Fruit fly (Drosophila melanogaster) whole organism, embryonic: Measurements from ENCODE around the gene Zir.
A peak's percentile ranks its signal among the peaks of the same experiment; 100 is the strongest.

ENCODE experiments used
- Aef1 ChIP-seq: fragments of 200-800 bp; sonication (Bioruptor generic); IDR thresholded peaks from 3 replicates; pipeline ENCODE4 v1.3.6; 2022; ENCODE audit warnings: missing biosample characterization, missing genetic modification characterization
- B-H2 ChIP-seq: fragments of 200-800 bp; sonication (Bioruptor generic); optimal IDR thresholded peaks from 2 replicates; lab custom pipeline; 2018; ENCODE audit warnings: missing biosample characterization, mild to moderate bottlenecking, missing genetic modification characterization
- Blimp-1 ChIP-seq: fragments of 200-800 bp; sonication (Bioruptor generic); optimal IDR thresholded peaks from 3 replicates; lab custom pipeline; 2018; ENCODE audit warnings: missing biosample characterization, missing genetic modification characterization, mild to moderate bottlenecking, moderate library complexity, missing genetic modification reagents
- Bteb2 ChIP-seq: fragments of 200-800 bp; sonication (Bioruptor generic); optimal IDR thresholded peaks from 2 replicates; lab custom pipeline; 2016; ENCODE audit warnings: missing biosample characterization, missing genetic modification characterization
- C15 ChIP-seq: fragments of 200-800 bp; sonication (Bioruptor generic); IDR thresholded peaks from 3 replicates; pipeline ENCODE4 v1.3.6; 2022; ENCODE audit warnings: missing biosample characterization, missing genetic modification characterization
- CG11560 ChIP-seq: fragments of 200-800 bp; sonication (Bioruptor generic); IDR thresholded peaks from 3 replicates; pipeline ENCODE4 v1.3.6; 2022; ENCODE audit warnings: missing biosample characterization, missing genetic modification characterization
- CG14014 ChIP-seq: fragments of 200-800 bp; sonication (Bioruptor generic); IDR thresholded peaks from 2 replicates; pipeline ENCODE4 v1.3.6; 2022; ENCODE audit warnings: missing biosample characterization, missing genetic modification characterization
- CG14050 ChIP-seq: fragments of 200-800 bp; sonication (Bioruptor generic); IDR thresholded peaks from 3 replicates; pipeline ENCODE4 v1.3.6; 2022; ENCODE audit warnings: missing biosample characterization, missing genetic modification characterization
- CG17802 ChIP-seq: fragments of 200-800 bp; sonication (Bioruptor generic); optimal IDR thresholded peaks from 2 replicates; lab custom pipeline; 2018; ENCODE audit warnings: missing biosample characterization, mild to moderate bottlenecking, missing genetic modification characterization, moderate library complexity
- CG18476 ChIP-seq: fragments of 200-800 bp; sonication (Bioruptor generic); optimal IDR thresholded peaks from 2 replicates; lab custom pipeline; 2016; ENCODE audit warnings: missing biosample characterization, mild to moderate bottlenecking, missing genetic modification characterization
- CG18599 ChIP-seq: fragments of 200-800 bp; sonication (Bioruptor generic); optimal IDR thresholded peaks from 3 replicates; lab custom pipeline; 2017; ENCODE audit warnings: missing biosample characterization, missing genetic modification characterization, mild to moderate bottlenecking, moderate library complexity, missing genetic modification reagents
- CG2199 ChIP-seq: fragments of 200-800 bp; sonication (Bioruptor generic); IDR thresholded peaks from 3 replicates; pipeline ENCODE4 v1.3.6; 2022; ENCODE audit warnings: missing biosample characterization, missing genetic modification characterization
- CG30020 ChIP-seq: fragments of 200-800 bp; optimal IDR thresholded peaks from 2 replicates; lab custom pipeline; 2019; ENCODE audit warnings: missing biosample characterization, mild to moderate bottlenecking, missing genetic modification characterization, moderate library complexity
- CG31365 ChIP-seq: fragments of 200-800 bp; sonication (Bioruptor generic); optimal IDR thresholded peaks from 2 replicates; lab custom pipeline; 2018; ENCODE audit warnings: missing biosample characterization, mild to moderate bottlenecking, missing genetic modification characterization
- CG32532 ChIP-seq: fragments of 200-800 bp; sonication (Bioruptor generic); IDR thresholded peaks from 2 replicates; pipeline ENCODE4 v1.3.6; 2022; ENCODE audit warnings: missing biosample characterization, missing genetic modification characterization
- CG3995 ChIP-seq: fragments of 200-800 bp; sonication (Bioruptor generic); optimal IDR thresholded peaks from 3 replicates; lab custom pipeline; 2016; ENCODE audit warnings: missing biosample characterization, missing genetic modification characterization
- CG6654 ChIP-seq: fragments of 200-800 bp; sonication (Bioruptor generic); optimal IDR thresholded peaks from 2 replicates; lab custom pipeline; 2017; ENCODE audit warnings: missing biosample characterization, mild to moderate bottlenecking, missing genetic modification characterization
- CG6683 ChIP-seq: fragments of 200-800 bp; sonication (Bioruptor generic); optimal IDR thresholded peaks from 2 replicates; lab custom pipeline; 2017; ENCODE audit warnings: missing biosample characterization, mild to moderate bottlenecking, missing genetic modification characterization, missing genetic modification reagents
- CG6854 ChIP-seq: fragments of 200-800 bp; sonication (Bioruptor generic); optimal IDR thresholded peaks from 3 replicates; lab custom pipeline; 2017; ENCODE audit warnings: missing biosample characterization, mild to moderate bottlenecking, missing genetic modification characterization
- CG7271 ChIP-seq: fragments of 200-800 bp; sonication (Bioruptor generic); optimal IDR thresholded peaks from 2 replicates; lab custom pipeline; 2018; ENCODE audit warnings: missing biosample characterization, mild to moderate bottlenecking, missing genetic modification characterization, moderate library complexity
- CG7786 ChIP-seq: fragments of 200-800 bp; sonication (Bioruptor generic); optimal IDR thresholded peaks from 2 replicates; lab custom pipeline; 2016; ENCODE audit warnings: missing biosample characterization, missing genetic modification characterization
- Ets97D ChIP-seq: fragments of 200-800 bp; sonication (Bioruptor generic); optimal IDR thresholded peaks from 3 replicates; lab custom pipeline; 2016; ENCODE audit warnings: missing biosample characterization, missing genetic modification characterization
- HLH54F ChIP-seq: fragments of 200-800 bp; sonication (Bioruptor generic); optimal IDR thresholded peaks from 3 replicates; lab custom pipeline; 2016; ENCODE audit warnings: missing biosample characterization, missing genetic modification characterization
- Med ChIP-seq: fragments of 200-800 bp; sonication (Bioruptor generic); peaks from one replicate; lab custom pipeline; 2016; ENCODE audit warnings: missing biosample characterization, missing genetic modification characterization, mild to moderate bottlenecking, inconsistent platforms, moderate library complexity
- Nf-YB ChIP-seq: fragments of 200-800 bp; sonication (Bioruptor generic); optimal IDR thresholded peaks from 3 replicates; lab custom pipeline; 2019; ENCODE audit warnings: missing biosample characterization, mild to moderate bottlenecking, missing genetic modification characterization, moderate library complexity
- Rx ChIP-seq: fragments of 200-800 bp; sonication (Bioruptor generic); IDR thresholded peaks from 2 replicates; pipeline ENCODE4 v1.3.6; 2022; ENCODE audit warnings: missing biosample characterization, missing genetic modification characterization
- Six4 ChIP-seq: fragments of 200-800 bp; sonication (Bioruptor generic); optimal IDR thresholded peaks from 2 replicates; lab custom pipeline; 2016; ENCODE audit warnings: missing biosample characterization, missing genetic modification characterization
- Sox100B ChIP-seq: fragments of 200-800 bp; sonication (Bioruptor generic); optimal IDR thresholded peaks from 3 replicates; lab custom pipeline; 2018; ENCODE audit warnings: missing biosample characterization, mild to moderate bottlenecking, missing genetic modification characterization
- Spps ChIP-seq: fragments of 200-800 bp; sonication (Bioruptor generic); optimal IDR thresholded peaks from 2 replicates; lab custom pipeline; 2018; ENCODE audit warnings: missing biosample characterization, mild to moderate bottlenecking, missing genetic modification characterization
- TFAM ChIP-seq: fragments of 200-800 bp; sonication (Bioruptor generic); optimal IDR thresholded peaks from 2 replicates; lab custom pipeline; 2017; ENCODE audit warnings: missing biosample characterization, missing genetic modification characterization, inconsistent platforms
- ash1 ChIP-seq: fragments of 200-800 bp; sonication (Bioruptor generic); optimal IDR thresholded peaks from 2 replicates; lab custom pipeline; 2018; ENCODE audit warnings: missing biosample characterization, mild to moderate bottlenecking, missing genetic modification characterization
- bbx ChIP-seq: fragments of 200-800 bp; sonication (Bioruptor generic); IDR thresholded peaks from 2 replicates; pipeline ENCODE4 v1.3.6; 2022; ENCODE audit warnings: missing biosample characterization, missing genetic modification characterization; ENCODE audit not compliant: partially characterized antibody
- bcd ChIP-seq: fragments of 200-800 bp; sonication (Bioruptor generic); optimal IDR thresholded peaks from 2 replicates; lab custom pipeline; 2017; ENCODE audit warnings: missing biosample characterization, mild to moderate bottlenecking, missing genetic modification characterization
- esg ChIP-seq: fragments of 200-800 bp; sonication (Bioruptor generic); conservative IDR thresholded peaks from 2 replicates; pipeline ENCODE4 v1.3.6; 2022; ENCODE audit warnings: missing biosample characterization, missing genetic modification characterization
- exex ChIP-seq: fragments of 200-800 bp; sonication (Bioruptor generic); optimal IDR thresholded peaks from 4 replicates; lab custom pipeline; 2018; ENCODE audit warnings: missing biosample characterization, mild to moderate bottlenecking, missing genetic modification characterization, moderate library complexity
- ham ChIP-seq: fragments of 200-800 bp; sonication (Bioruptor generic); IDR thresholded peaks from 2 replicates; pipeline ENCODE4 v1.3.6; 2022; ENCODE audit warnings: missing biosample characterization, missing genetic modification characterization
- hkb ChIP-seq, 2 experiments: fragments of 200-800 bp in 1 of 2; fragments of >200 bp in 1 of 2; sonication (Bioruptor generic) in 1 of 2; IDR thresholded peaks in 1 of 2; optimal IDR thresholded peaks in 1 of 2; 2 replicates each; pipeline versions ENCODE4 v1.3.6 to Lab custom; 2017 to 2022; ENCODE audit warnings: missing biosample characterization in 1 of 2, missing genetic modification characterization in 1 of 2
- klu ChIP-seq: fragments of 200-800 bp; sonication (Bioruptor generic); IDR thresholded peaks from 2 replicates; pipeline ENCODE4 v1.3.6; 2022; ENCODE audit warnings: missing biosample characterization, missing genetic modification characterization
- maf-S ChIP-seq: fragments of 200-800 bp; sonication (Bioruptor generic); optimal IDR thresholded peaks from 2 replicates; lab custom pipeline; 2016; ENCODE audit warnings: missing biosample characterization, missing genetic modification characterization
- nau ChIP-seq: fragments of 200-800 bp; sonication (Bioruptor generic); optimal IDR thresholded peaks from 3 replicates; lab custom pipeline; 2017; ENCODE audit warnings: missing biosample characterization, mild to moderate bottlenecking, missing genetic modification characterization, missing genetic modification reagents
- nom ChIP-seq: fragments of 200-800 bp; sonication (Bioruptor generic); optimal IDR thresholded peaks from 2 replicates; lab custom pipeline; 2017; ENCODE audit warnings: missing biosample characterization, missing genetic modification characterization, mild to moderate bottlenecking, moderate library complexity, missing genetic modification reagents
- pum ChIP-seq: fragments of 200-800 bp; sonication (Bioruptor generic); optimal IDR thresholded peaks from 2 replicates; lab custom pipeline; 2016; ENCODE audit warnings: missing biosample characterization, missing genetic modification characterization
- ro ChIP-seq: fragments of 200-800 bp; sonication (Bioruptor generic); IDR thresholded peaks from 2 replicates; pipeline ENCODE4 v1.3.6; 2022; ENCODE audit warnings: missing biosample characterization, missing genetic modification characterization
- so ChIP-seq: fragments of 200-800 bp; sonication (Bioruptor generic); IDR thresholded peaks from 3 replicates; pipeline ENCODE4 v1.3.6; 2022; ENCODE audit warnings: missing biosample characterization, missing genetic modification characterization
- sob ChIP-seq: fragments of 200-800 bp; sonication (Bioruptor generic); IDR thresholded peaks from 2 replicates; pipeline ENCODE4 v1.3.6; 2022; ENCODE audit warnings: missing biosample characterization, missing genetic modification characterization
- sqz ChIP-seq: fragments of 200-800 bp; sonication (Bioruptor generic); optimal IDR thresholded peaks from 3 replicates; lab custom pipeline; 2018; ENCODE audit warnings: missing biosample characterization, mild to moderate bottlenecking, missing genetic modification characterization
- sug ChIP-seq: fragments of 200-800 bp; optimal IDR thresholded peaks from 2 replicates; lab custom pipeline; 2019; ENCODE audit warnings: missing biosample characterization, mild to moderate bottlenecking, missing genetic modification characterization, moderate library complexity
- twi ChIP-seq: fragments of 200-800 bp; optimal IDR thresholded peaks from 2 replicates; lab custom pipeline; 2019; ENCODE audit warnings: missing biosample characterization, mild to moderate bottlenecking, missing genetic modification characterization, moderate library complexity
- vfl ChIP-seq: fragments of 200-800 bp; sonication (Bioruptor generic); optimal IDR thresholded peaks from 2 replicates; lab custom pipeline; 2016; ENCODE audit warnings: missing biosample characterization, missing genetic modification characterization

Zir gene

DNA sequence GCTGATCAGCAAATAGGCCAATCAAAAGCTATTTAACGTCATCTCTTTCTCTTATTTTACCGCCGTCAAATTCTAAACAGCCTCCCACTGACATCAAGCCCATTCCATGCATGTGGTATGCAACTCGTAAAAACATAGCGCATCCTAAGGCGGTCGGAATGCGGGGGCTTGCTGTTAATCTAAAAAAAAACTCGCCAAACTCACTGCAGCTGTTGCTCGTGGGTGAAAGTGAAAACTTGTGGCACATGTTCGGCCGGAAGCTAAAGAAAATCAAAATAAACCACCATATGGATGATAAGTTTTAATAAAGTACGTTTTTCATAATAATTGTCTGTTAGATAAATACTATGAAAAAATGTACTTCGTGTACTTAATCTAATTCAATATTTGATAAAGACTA is 443 bp upstream of the Zir start:
- TF ChIP-seq hkb (optimal IDR thresholded peaks at IDR 0.05; lab: Kevin White, UChicago) (no peak), hkb (GFP tag; IDR thresholded peaks at IDR 0.05; lab: Robert Waterston, UW) (0 out of 2 replicates have a peak, but pooled peaks have one; percentile 8), nau (GFP tag; lab: Kevin White, UChicago) (peak; percentile 70), twi (tag; lab: Kevin White, UChicago) (peak; percentile 11), Nf-YB (GFP tag; lab: Kevin White, UChicago) (peak; percentile 63), CG14050 (no peak), CG7786 (GFP tag; lab: Kevin White, UChicago) (no peak), CG2199 (0 out of 3 replicates have a peak, but pooled peaks have one; percentile 21), Blimp-1 (peak; percentile 86), bbx (GFP tag; lab: Robert Waterston, UW) (peak; percentile 10; the same call in 1 of the 2 replicates)
- TF ChIP-seq, all 482 proteins: peak for 7

DNA sequence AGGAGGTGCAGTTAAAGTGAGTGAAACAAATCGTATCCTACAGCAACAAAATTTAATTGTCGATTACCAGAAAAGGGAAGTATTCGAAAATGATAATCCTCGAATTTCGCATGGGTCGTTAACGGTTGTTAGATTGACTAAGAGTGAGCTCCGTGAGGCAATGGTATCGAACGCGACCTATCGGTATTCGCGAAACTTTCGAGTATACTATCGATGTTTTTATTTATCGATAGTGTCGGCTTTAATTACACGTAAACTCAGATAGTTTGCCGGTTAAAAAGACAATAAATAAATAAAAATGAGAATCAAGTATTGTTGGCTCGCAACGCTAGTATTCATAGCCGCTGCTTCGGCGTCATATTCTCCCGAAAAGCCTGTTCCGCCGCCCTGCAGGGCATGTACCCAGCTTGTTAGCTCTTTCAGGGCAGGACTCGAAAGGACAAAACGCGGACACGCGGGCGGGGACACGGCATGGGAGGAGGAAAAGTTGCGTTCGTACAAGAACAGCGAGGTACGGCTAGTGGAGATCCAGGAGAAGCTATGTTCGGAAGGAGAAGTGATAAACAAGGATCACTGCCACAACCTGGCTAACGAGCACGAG is 7.7 kb downstream of the Zir start, which contains the start of gene Creld:
Gene Creld, plus strand, starts transcription at position 220 of the 601 bp plus-strand sequence.
- peak; percentile 56 for TF ChIP-seq CG3995 (GFP tag; lab: Kevin White, UChicago)
- TF ChIP-seq Sox100B (GFP tag; lab: Kevin White, UChicago) = no peak
- peak; percentile 86 for TF ChIP-seq Med
- TF ChIP-seq CG6654 (GFP tag; lab: Kevin White, UChicago) = no peak
- TF ChIP-seq vfl (GFP tag; lab: Kevin White, UChicago) = peak; percentile 23
- TF ChIP-seq nom (GFP tag; lab: Kevin White, UChicago) = no peak
- TF ChIP-seq exex = no peak
- TF ChIP-seq esg (GFP tag; lab: Robert Waterston, UW) = no peak
- TF ChIP-seq CG17802 (tag; lab: Kevin White, UChicago) = no peak
- no peak for TF ChIP-seq C15 (GFP tag; lab: Robert Waterston, UW)
- TF ChIP-seq so (GFP tag; lab: Robert Waterston, UW) = no peak
- no peak for TF ChIP-seq maf-S
- no peak for TF ChIP-seq Aef1 (GFP tag; lab: Robert Waterston, UW)
- TF ChIP-seq ash1 (GFP tag; lab: Kevin White, UChicago) = no peak
- peak; percentile 36 for TF ChIP-seq B-H2
- TF ChIP-seq pum = no peak
- TF ChIP-seq Rx (GFP tag; lab: Robert Waterston, UW) = no peak
- TF ChIP-seq bcd (GFP tag; lab: Kevin White, UChicago) = no peak
- TF ChIP-seq sob (GFP tag; lab: Robert Waterston, UW) = peak; percentile 51; the same call in 1 of the 2 replicates
- TF ChIP-seq CG30020 (tag; lab: Kevin White, UChicago) = peak; percentile 22
- TF ChIP-seq CG7271 (tag; lab: Kevin White, UChicago) = no peak
- no peak for TF ChIP-seq Bteb2 (GFP tag; lab: Kevin White, UChicago)
- TF ChIP-seq sug (tag; lab: Kevin White, UChicago) = no peak
- TF ChIP-seq ham = no peak
- TF ChIP-seq HLH54F = no peak
- no peak for TF ChIP-seq CG6683 (GFP tag; lab: Kevin White, UChicago)
- no peak for TF ChIP-seq CG32532
- no peak for TF ChIP-seq klu (GFP tag; lab: Robert Waterston, UW)
- peak; percentile 75 for TF ChIP-seq Ets97D (GFP tag; lab: Kevin White, UChicago)
- TF ChIP-seq CG18476 (GFP tag; lab: Kevin White, UChicago) = no peak
- TF ChIP-seq CG11560 = no peak; the same call in 2 of the 3 replicates
- no peak for TF ChIP-seq ro (GFP tag; lab: Robert Waterston, UW)
- TF ChIP-seq CG14014 (GFP tag; lab: Robert Waterston, UW) = no peak
- no peak for TF ChIP-seq Six4
- no peak for TF ChIP-seq sqz (GFP tag; lab: Kevin White, UChicago)
- no peak for TF ChIP-seq CG31365 (tag; lab: Kevin White, UChicago)
- no peak for TF ChIP-seq Spps (tag; lab: Kevin White, UChicago)
- no peak for TF ChIP-seq CG6854
- TF ChIP-seq TFAM (GFP tag; lab: Kevin White, UChicago) = no peak
- TF ChIP-seq CG18599 (GFP tag; lab: Kevin White, UChicago) = no peak
